Fruit fly (Drosophila melanogaster): ENCODE data around the gene CG5068.

The CG5068 gene

DNA sequence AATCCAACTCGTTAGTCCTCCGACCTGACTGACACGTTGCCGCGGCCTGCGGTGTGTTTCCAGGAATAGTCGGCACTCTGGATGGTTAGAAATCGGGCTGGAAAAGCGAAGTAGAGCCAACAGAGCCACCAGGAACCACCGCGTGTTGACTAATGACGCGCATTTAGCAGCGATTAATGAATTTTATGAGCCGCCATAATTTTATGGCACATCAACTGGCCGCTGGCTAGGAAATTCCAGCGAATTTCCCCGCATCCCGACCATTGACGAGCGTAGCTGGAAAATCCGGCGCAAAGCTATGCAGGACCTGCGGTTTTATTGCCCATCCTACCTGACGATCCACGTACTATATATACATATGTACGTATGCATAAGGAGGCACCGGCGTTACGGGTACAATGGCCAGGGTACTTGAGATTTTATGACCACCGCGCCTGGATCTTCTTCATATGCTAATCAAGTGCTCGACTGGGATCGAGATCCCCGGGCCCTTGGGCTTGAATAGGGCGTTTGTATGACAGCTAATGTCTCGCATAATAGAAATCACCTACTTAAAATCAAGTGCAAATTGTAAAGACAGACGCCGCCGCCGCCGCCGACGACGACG, 42.8 kb downstream of the CG5068 start:
- no peak for TF ChIP-seq toe (GFP tag; optimal IDR thresholded peaks at IDR 0.05)
- TF ChIP-seq CG12768 (GFP tag; optimal IDR thresholded peaks at IDR 0.05): no peak
- TF ChIP-seq Crg-1 (GFP tag; optimal IDR thresholded peaks at IDR 0.05): no peak
- no peak for TF ChIP-seq Clk (GFP tag; optimal IDR thresholded peaks at IDR 0.05)
- no peak for TF ChIP-seq CG7101 (tag; optimal IDR thresholded peaks at IDR 0.05)
- no peak for TF ChIP-seq ovo (GFP tag; optimal IDR thresholded peaks at IDR 0.05)
- TF ChIP-seq cic (GFP tag; optimal IDR thresholded peaks at IDR 0.05): no peak

dm6 chr3L:9032871-9033270, 46.4 kb downstream of the CG5068 start:
- TF ChIP-seq Crg-1 (GFP tag; optimal IDR thresholded peaks at IDR 0.05): no peak
- no peak for TF ChIP-seq cnc (optimal IDR thresholded peaks at IDR 0.05)
- no peak for TF ChIP-seq CG5204 (GFP tag; optimal IDR thresholded peaks at IDR 0.05)
- TF ChIP-seq Clk (GFP tag; optimal IDR thresholded peaks at IDR 0.05): no peak
- TF ChIP-seq pad (GFP tag; optimal IDR thresholded peaks at IDR 0.05): no peak
- no peak for TF ChIP-seq toe (GFP tag; optimal IDR thresholded peaks at IDR 0.05)

DNA sequence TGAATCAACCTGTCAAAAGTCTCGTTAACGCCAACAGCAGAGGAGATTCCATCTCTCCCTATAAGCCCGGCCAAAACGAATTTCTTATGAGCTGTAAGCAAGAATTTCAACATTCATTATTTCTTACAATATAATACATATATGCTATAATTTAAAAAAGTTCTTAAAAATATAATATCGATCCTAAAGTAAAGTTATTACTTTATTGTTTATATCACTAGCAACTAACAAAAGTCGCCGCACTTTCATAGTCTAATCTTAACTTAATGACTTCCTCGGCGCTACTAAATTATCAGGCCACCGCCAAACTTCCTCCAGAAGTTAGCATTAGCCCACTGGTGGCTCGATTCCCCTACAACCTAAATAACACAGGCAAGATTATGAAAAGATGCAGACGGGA, 47.0 kb downstream of the CG5068 start:
- TF ChIP-seq cic (GFP tag; optimal IDR thresholded peaks at IDR 0.05): no peak
- TF ChIP-seq CG7101 (tag; optimal IDR thresholded peaks at IDR 0.05): no peak
- no peak for TF ChIP-seq ovo (GFP tag; optimal IDR thresholded peaks at IDR 0.05)
- TF ChIP-seq pad (GFP tag; optimal IDR thresholded peaks at IDR 0.05): no peak
- TF ChIP-seq CG11617 (GFP tag; optimal IDR thresholded peaks at IDR 0.05): no peak
- TF ChIP-seq CG5204 (GFP tag; optimal IDR thresholded peaks at IDR 0.05): no peak
- no peak for TF ChIP-seq Mnt (GFP tag; optimal IDR thresholded peaks at IDR 0.05)
- no peak for TF ChIP-seq CG33017 (tag; optimal IDR thresholded peaks at IDR 0.05)
- TF ChIP-seq CG14711 (tag; optimal IDR thresholded peaks at IDR 0.05): no peak
- TF ChIP-seq CG7045 (GFP tag; optimal IDR thresholded peaks at IDR 0.05): no peak
- no peak for TF ChIP-seq Clk (GFP tag; optimal IDR thresholded peaks at IDR 0.05)
- TF ChIP-seq Hr96 (GFP tag; optimal IDR thresholded peaks at IDR 0.05): no peak
- TF ChIP-seq kay (GFP tag; ENCODE audit: borderline replicate concordance): no peak
- TF ChIP-seq bab1 (GFP tag; optimal IDR thresholded peaks at IDR 0.05): no peak
- no peak for TF ChIP-seq CG12768 (GFP tag; optimal IDR thresholded peaks at IDR 0.05)
- TF ChIP-seq Crg-1 (GFP tag; optimal IDR thresholded peaks at IDR 0.05): no peak
- no peak for TF ChIP-seq CG1620 (GFP tag; optimal IDR thresholded peaks at IDR 0.05)
- no peak for TF ChIP-seq cnc (optimal IDR thresholded peaks at IDR 0.05)
- TF ChIP-seq toe (GFP tag; optimal IDR thresholded peaks at IDR 0.05): no peak
- no peak for TF ChIP-seq tj (GFP tag; optimal IDR thresholded peaks at IDR 0.05)

DNA sequence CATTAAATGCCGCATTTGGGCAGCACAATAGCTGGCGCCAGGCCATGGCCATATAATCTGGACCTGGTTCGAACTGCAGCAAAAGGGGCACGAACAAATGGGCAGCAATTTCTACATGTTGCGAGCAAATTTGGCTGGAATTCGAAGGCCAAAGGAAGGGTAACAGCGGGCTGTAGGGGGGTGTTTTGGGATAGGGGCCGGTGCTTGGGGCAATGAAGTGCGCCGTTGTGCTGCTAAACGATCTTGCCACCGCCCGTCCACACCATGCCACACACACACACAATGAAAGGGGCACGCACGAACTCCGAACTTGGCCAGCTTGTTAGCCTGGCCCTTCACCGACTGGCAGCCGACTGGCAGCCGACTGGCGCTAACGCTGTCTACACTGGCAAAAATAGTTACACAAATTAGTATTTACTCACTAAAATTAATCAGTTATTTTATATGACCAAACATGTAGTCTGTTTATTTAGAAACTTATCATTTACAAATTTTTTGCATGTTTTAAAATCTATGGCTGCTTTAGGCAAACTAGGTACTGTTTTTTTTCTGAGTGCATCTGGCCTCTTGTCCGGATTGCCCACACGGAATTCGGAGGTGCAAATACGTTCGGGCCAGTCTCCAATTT, 47.6 kb downstream of the CG5068 start:
- TF ChIP-seq cnc (optimal IDR thresholded peaks at IDR 0.05): no peak
- TF ChIP-seq Clk (GFP tag; optimal IDR thresholded peaks at IDR 0.05): no peak
- TF ChIP-seq Mnt (GFP tag; optimal IDR thresholded peaks at IDR 0.05): no peak
- no peak for TF ChIP-seq CG12768 (GFP tag; optimal IDR thresholded peaks at IDR 0.05)
- TF ChIP-seq ovo (GFP tag; optimal IDR thresholded peaks at IDR 0.05): no peak
- TF ChIP-seq Hr96 (GFP tag; optimal IDR thresholded peaks at IDR 0.05): no peak
- TF ChIP-seq CG33017 (tag; optimal IDR thresholded peaks at IDR 0.05): no peak
- TF ChIP-seq CG5204 (GFP tag; optimal IDR thresholded peaks at IDR 0.05): no peak
- TF ChIP-seq CG11617 (GFP tag; optimal IDR thresholded peaks at IDR 0.05): no peak

dm6 chr3L:9037608-9038007, 51.1 kb downstream of the CG5068 start:
- TF ChIP-seq ovo (GFP tag; optimal IDR thresholded peaks at IDR 0.05): no peak
- TF ChIP-seq Clk (GFP tag; optimal IDR thresholded peaks at IDR 0.05): no peak
- TF ChIP-seq CG7045 (GFP tag; optimal IDR thresholded peaks at IDR 0.05): no peak
- no peak for TF ChIP-seq CG33017 (tag; optimal IDR thresholded peaks at IDR 0.05)
- TF ChIP-seq Mnt (GFP tag; optimal IDR thresholded peaks at IDR 0.05): no peak
- no peak for TF ChIP-seq CG7101 (tag; optimal IDR thresholded peaks at IDR 0.05)
- no peak for TF ChIP-seq pad (GFP tag; optimal IDR thresholded peaks at IDR 0.05)
- no peak for TF ChIP-seq tj (GFP tag; optimal IDR thresholded peaks at IDR 0.05)
- no peak for TF ChIP-seq CG14711 (tag; optimal IDR thresholded peaks at IDR 0.05)
- TF ChIP-seq cic (GFP tag; optimal IDR thresholded peaks at IDR 0.05): no peak
- no peak for TF ChIP-seq CG11617 (GFP tag; optimal IDR thresholded peaks at IDR 0.05)
- no peak for TF ChIP-seq cnc (optimal IDR thresholded peaks at IDR 0.05)
- no peak for TF ChIP-seq kay (GFP tag; ENCODE audit: borderline replicate concordance)
- TF ChIP-seq Hr96 (GFP tag; optimal IDR thresholded peaks at IDR 0.05): no peak
- no peak for TF ChIP-seq toe (GFP tag; optimal IDR thresholded peaks at IDR 0.05)
- no peak for TF ChIP-seq bab1 (GFP tag; optimal IDR thresholded peaks at IDR 0.05)
- no peak for TF ChIP-seq Crg-1 (GFP tag; optimal IDR thresholded peaks at IDR 0.05)

All from whole organism, adult.